Fruit fly (Drosophila melanogaster): Measurements from ENCODE around the gene Tm2.

The Tm2 gene

dm6 chr3R:15280619-15281334, 29.2 kb upstream of the Tm2 start (continued):
- TF ChIP-seq Hr51 (GFP tag; optimal IDR thresholded peaks at IDR 0.05) (peak in 1 of 2 experiments; percentile 77), hth (optimal IDR thresholded peaks at IDR 0.05) (no peak), CG2120 (GFP tag; optimal IDR thresholded peaks at IDR 0.05) (peak; percentile 32), scrt (GFP tag; optimal IDR thresholded peaks at IDR 0.05) (peak; percentile 47), crp (GFP tag; optimal IDR thresholded peaks at IDR 0.05) (peak in 1 of 2 experiments; percentile 2), H2.0 (GFP tag; IDR thresholded peaks at IDR 0.05) (0 out of 2 replicates have a peak, but pooled peaks have one; percentile 29), so (GFP tag; IDR thresholded peaks at IDR 0.05) (no peak; the same call in 2 of the 3 replicates), Dbx (GFP tag; IDR thresholded peaks at IDR 0.05) (no peak), stwl (tag; optimal IDR thresholded peaks at IDR 0.05) (peak; percentile 12), Abd-B (GFP tag; optimal IDR thresholded peaks at IDR 0.05) (peak; percentile 65), Med (GFP tag) (peak; percentile 51), yki (optimal IDR thresholded peaks at IDR 0.05) (peak; percentile 14), row (GFP tag; IDR thresholded peaks at IDR 0.05) (peak; percentile 69), CG2889 (GFP tag; IDR thresholded peaks at IDR 0.05) (no peak), D (optimal IDR thresholded peaks at IDR 0.05) (no peak), D (GFP tag; optimal IDR thresholded peaks at IDR 0.05) (peak; percentile 82), zen2 (GFP tag; IDR thresholded peaks at IDR 0.05; ENCODE audit: partially characterized antibody) (no peak), CG30020 (tag; optimal IDR thresholded peaks at IDR 0.05) (peak; percentile 45), phol (tag; optimal IDR thresholded peaks at IDR 0.05) (peak; percentile 89), CG3838 (GFP tag; optimal IDR thresholded peaks at IDR 0.05) (peak; percentile 5), nau (GFP tag; optimal IDR thresholded peaks at IDR 0.05) (peak; percentile 15), sc (optimal IDR thresholded peaks at IDR 0.05) (no peak), sc (GFP tag; optimal IDR thresholded peaks at IDR 0.05) (peak; percentile 78), Pdp1 (GFP tag; optimal IDR thresholded peaks at IDR 0.05) (peak; percentile 15 to 36), CG6654 (GFP tag; optimal IDR thresholded peaks at IDR 0.05) (peak; percentile 54), org-1 (GFP tag; optimal IDR thresholded peaks at IDR 0.05) (peak; percentile 61), Atf3 (GFP tag; optimal IDR thresholded peaks at IDR 0.05) (no peak), CG10431 (GFP tag; optimal IDR thresholded peaks at IDR 0.05) (peak; percentile 60), CG4820 (GFP tag; optimal IDR thresholded peaks at IDR 0.05) (peak; percentile 75), CG15269 (tag; optimal IDR thresholded peaks at IDR 0.05) (peak; percentile 69), al (GFP tag; IDR thresholded peaks at IDR 0.05) (0 out of 2 replicates have a peak, but pooled peaks have one; percentile 9), ind (GFP tag; optimal IDR thresholded peaks at IDR 0.05) (peak; percentile 63), cad (GFP tag; optimal IDR thresholded peaks at IDR 0.05) (no peak), prd (optimal IDR thresholded peaks at IDR 0.05) (no peak), prd (GFP tag; IDR thresholded peaks at IDR 0.05) (peak; percentile 61; the same call in 2 of the 3 replicates), CG13624 (GFP tag; optimal IDR thresholded peaks at IDR 0.05) (no peak), CG12219 (GFP tag; optimal IDR thresholded peaks at IDR 0.05) (peak; percentile 20), Asciz (GFP tag; optimal IDR thresholded peaks at IDR 0.05) (peak; percentile 59), fd3F (GFP tag; optimal IDR thresholded peaks at IDR 0.05) (peak; percentile 36), CG11504 (tag; optimal IDR thresholded peaks at IDR 0.05) (peak; percentile 81), slbo (GFP tag; IDR thresholded peaks at IDR 0.05) (peak; percentile 51), CG32532 (GFP tag; IDR thresholded peaks at IDR 0.05) (peak; percentile 16; the same call in 1 of the 2 replicates), Gug (GFP tag; IDR thresholded peaks at IDR 0.05) (peak; percentile 50; the same call in 1 of the 4 replicates), Doc2 (GFP tag; IDR thresholded peaks at IDR 0.05) (no peak), CG6854 (GFP tag; optimal IDR thresholded peaks at IDR 0.05) (peak; percentile 25), CG18619 (GFP tag; optimal IDR thresholded peaks at IDR 0.05) (peak; percentile 76), ems (GFP tag; optimal IDR thresholded peaks at IDR 0.05) (no peak), CG14050 (GFP tag; IDR thresholded peaks at IDR 0.05) (no peak), Jarid2 (GFP tag; optimal IDR thresholded peaks at IDR 0.05) (no peak), wor (GFP tag; IDR thresholded peaks at IDR 0.05) (peak; percentile 28; the same call in 1 of the 2 replicates)
